Worm (Caenorhabditis elegans) whole organism, mixed stage, embryonic: ENCODE data around the gene F27B3.8.

ENCODE experiments used
- M03D4.4 ChIP-seq: sonication (generic microtip); optimal IDR thresholded peaks from 2 replicates; lab custom pipeline; 2017; ENCODE audit warnings: mild to moderate bottlenecking, missing genetic modification characterization, missing compliant biosample characterization
- bed-3 ChIP-seq: fragments of 200-800 bp; sonication (Bioruptor generic); optimal IDR thresholded peaks from 3 replicates; lab custom pipeline; 2018; ENCODE audit warnings: mild to moderate bottlenecking, missing genetic modification characterization, moderate library complexity, missing compliant biosample characterization
- blmp-1 ChIP-seq: fragments of 150-350 bp; optimal IDR thresholded peaks from 2 replicates; lab custom pipeline; 2014; ENCODE audit warnings: missing biosample characterization, missing genetic modification characterization
- ceh-43 ChIP-seq: fragments of 200-800 bp; sonication (Bioruptor generic); optimal IDR thresholded peaks from 2 replicates; lab custom pipeline; 2018; ENCODE audit warnings: mild to moderate bottlenecking, missing genetic modification characterization, moderate library complexity, missing compliant biosample characterization
- ceh-83 ChIP-seq: fragments of 200-800 bp; sonication (Bioruptor generic); optimal IDR thresholded peaks from 2 replicates; lab custom pipeline; 2018; ENCODE audit warnings: mild to moderate bottlenecking, missing genetic modification characterization, missing compliant biosample characterization
- ces-1 ChIP-seq: fragments of 150-350 bp; optimal IDR thresholded peaks from 2 replicates; lab custom pipeline; 2014; ENCODE audit warnings: missing biosample characterization, missing genetic modification reagents, missing genetic modification characterization
- cnd-1 ChIP-seq: fragments of 200-800 bp; sonication (Bioruptor generic); optimal IDR thresholded peaks from 2 replicates; lab custom pipeline; 2018; ENCODE audit warnings: mild to moderate bottlenecking, missing genetic modification characterization, missing compliant biosample characterization
- drap-1 ChIP-seq: fragments of 200-800 bp; sonication (Bioruptor generic); optimal IDR thresholded peaks from 3 replicates; lab custom pipeline; 2018; ENCODE audit warnings: mild to moderate bottlenecking, missing genetic modification characterization, missing compliant biosample characterization
- elt-1 ChIP-seq: sonication (generic microtip); optimal IDR thresholded peaks from 2 replicates; lab custom pipeline; 2017; ENCODE audit warnings: missing genetic modification characterization, mild to moderate bottlenecking, missing compliant biosample characterization, antibody characterized with exemption, moderate library complexity, borderline replicate concordance; ENCODE audit not compliant: insufficient read depth
- flh-1 ChIP-seq: fragments of 200-800 bp; sonication (Bioruptor generic); optimal IDR thresholded peaks from 2 replicates; lab custom pipeline; 2018; ENCODE audit warnings: mild to moderate bottlenecking, missing genetic modification characterization, moderate library complexity, missing compliant biosample characterization
- ham-2 ChIP-seq: fragments of 200-800 bp; sonication (Bioruptor generic); optimal IDR thresholded peaks from 2 replicates; lab custom pipeline; 2018; ENCODE audit warnings: mild to moderate bottlenecking, missing genetic modification characterization, missing compliant biosample characterization
- hlh-1 ChIP-seq: fragments of 150-350 bp; optimal IDR thresholded peaks from 2 replicates; lab custom pipeline; 2014; ENCODE audit warnings: missing biosample characterization, missing genetic modification reagents, missing genetic modification characterization
- lin-13 ChIP-seq: fragments of 150-350 bp; optimal IDR thresholded peaks from 2 replicates; lab custom pipeline; 2014; ENCODE audit warnings: missing biosample characterization, missing genetic modification characterization
- lsy-2 ChIP-seq: fragments of 150-350 bp; optimal IDR thresholded peaks from 2 replicates; lab custom pipeline; 2014; ENCODE audit warnings: missing biosample characterization, missing genetic modification characterization
- mab-5 ChIP-seq: fragments of 150-350 bp; optimal IDR thresholded peaks from 2 replicates; lab custom pipeline; 2014; ENCODE audit warnings: missing biosample characterization, missing genetic modification characterization
- mep-1 ChIP-seq: fragments of 150-350 bp; optimal IDR thresholded peaks from 2 replicates; lab custom pipeline; 2017; ENCODE audit warnings: missing biosample characterization, missing genetic modification reagents, missing genetic modification characterization, inconsistent platforms
- mls-2 ChIP-seq: sonication (generic microtip); optimal IDR thresholded peaks from 2 replicates; lab custom pipeline; 2016; ENCODE audit warnings: mild to moderate bottlenecking, missing genetic modification characterization, moderate library complexity, missing compliant biosample characterization
- nhr-12 ChIP-seq: fragments of 150-350 bp; optimal IDR thresholded peaks from 2 replicates; lab custom pipeline; 2014; ENCODE audit warnings: missing biosample characterization, missing genetic modification characterization
- nhr-2 ChIP-seq: fragments of 150-350 bp; optimal IDR thresholded peaks from 2 replicates; lab custom pipeline; 2014; ENCODE audit warnings: missing biosample characterization, missing genetic modification characterization
- nhr-237 ChIP-seq: fragments of 150-350 bp; optimal IDR thresholded peaks from 2 replicates; lab custom pipeline; 2014; ENCODE audit warnings: missing biosample characterization, missing genetic modification characterization
- nhr-28 ChIP-seq: fragments of 150-350 bp; optimal IDR thresholded peaks from 2 replicates; lab custom pipeline; 2014; ENCODE audit warnings: missing biosample characterization, missing genetic modification characterization
- nhr-76 ChIP-seq: sonication (generic microtip); optimal IDR thresholded peaks from 2 replicates; lab custom pipeline; 2017; ENCODE audit warnings: missing biosample characterization, missing genetic modification characterization
- sem-2 ChIP-seq: fragments of 200-800 bp; sonication (Bioruptor generic); optimal IDR thresholded peaks from 2 replicates; lab custom pipeline; 2018; ENCODE audit warnings: mild to moderate bottlenecking, missing genetic modification characterization, missing compliant biosample characterization
- snpc-4 ChIP-seq: fragments of 150-350 bp; optimal IDR thresholded peaks from 2 replicates; lab custom pipeline; 2014; ENCODE audit warnings: missing biosample characterization, missing genetic modification characterization
- sptf-1 ChIP-seq: sonication (generic microtip); optimal IDR thresholded peaks from 2 replicates; lab custom pipeline; 2017; ENCODE audit warnings: mild to moderate bottlenecking, missing genetic modification characterization, moderate library complexity, missing compliant biosample characterization
- unc-120 ChIP-seq: sonication (generic microtip); optimal IDR thresholded peaks from 2 replicates; lab custom pipeline; 2017; ENCODE audit warnings: missing genetic modification characterization, missing compliant biosample characterization; ENCODE audit not compliant: poor library complexity, severe bottlenecking
- unc-39 ChIP-seq: fragments of 150-350 bp; optimal IDR thresholded peaks from 2 replicates; lab custom pipeline; 2014; ENCODE audit warnings: missing biosample characterization, missing genetic modification characterization
- unc-62 ChIP-seq: fragments of 150-350 bp; optimal IDR thresholded peaks from 2 replicates; lab custom pipeline; 2014; ENCODE audit warnings: missing biosample characterization, missing genetic modification reagents, missing genetic modification characterization
- zip-8 ChIP-seq: fragments of 150-350 bp; optimal IDR thresholded peaks from 2 replicates; lab custom pipeline; 2014; ENCODE audit warnings: missing biosample characterization, missing genetic modification characterization
- ztf-11 ChIP-seq: fragments of 150-350 bp; optimal IDR thresholded peaks from 2 replicates; lab custom pipeline; 2014; ENCODE audit warnings: missing biosample characterization, missing genetic modification characterization

Gene F27B3.8

DNA sequence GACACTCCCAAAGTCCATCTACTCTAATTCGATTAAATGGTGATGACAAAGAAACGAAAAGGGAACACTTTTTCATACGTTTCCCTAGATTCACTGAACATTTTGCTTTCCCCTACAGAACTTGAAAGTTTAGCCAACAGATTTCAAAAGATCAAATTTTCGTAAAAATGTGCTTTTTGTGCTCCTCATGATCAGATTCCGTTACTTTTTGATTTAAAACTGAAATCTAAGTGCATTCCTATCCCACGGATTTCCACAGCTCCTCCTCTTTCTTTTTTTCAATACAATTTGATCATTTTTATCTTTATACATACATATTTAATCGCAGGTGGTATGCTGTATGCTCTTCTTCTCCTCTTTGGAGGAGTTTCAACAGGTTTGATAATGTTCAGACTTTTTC, 8.1 kb downstream of the F27B3.8 start, which contains the start of gene ddo-3:
Gene ddo-3, plus strand, starts transcription at position 301 of the 400 bp plus-strand sequence.
- no peak for TF ChIP-seq nhr-12 (tag; lab: Kevin White, UChicago)
- no peak for TF ChIP-seq ceh-43 (GFP tag; lab: Kevin White, UChicago)
- no peak for TF ChIP-seq unc-120 (tag; lab: Kevin White, UChicago)
- no peak for TF ChIP-seq ztf-11 (tag; lab: Kevin White, UChicago)
- TF ChIP-seq sptf-1 = no peak
- TF ChIP-seq ces-1 (GFP tag; lab: Kevin White, UChicago) = no peak
- TF ChIP-seq bed-3 (GFP tag; lab: Kevin White, UChicago) = no peak
- no peak for TF ChIP-seq elt-1 (tag; lab: Kevin White, UChicago)
- TF ChIP-seq sem-2 (GFP tag; lab: Kevin White, UChicago) = no peak
- no peak for TF ChIP-seq lsy-2 (tag; lab: Kevin White, UChicago)
- TF ChIP-seq lin-13 (tag; lab: Kevin White, UChicago) = no peak

- no peak for TF ChIP-seq nhr-76 (tag; lab: Kevin White, UChicago)
- no peak for TF ChIP-seq drap-1 (GFP tag; lab: Kevin White, UChicago)
Measured at ce11 chrIII:6589499-6589898, 10.0 kb downstream of the F27B3.8 start.

DNA sequence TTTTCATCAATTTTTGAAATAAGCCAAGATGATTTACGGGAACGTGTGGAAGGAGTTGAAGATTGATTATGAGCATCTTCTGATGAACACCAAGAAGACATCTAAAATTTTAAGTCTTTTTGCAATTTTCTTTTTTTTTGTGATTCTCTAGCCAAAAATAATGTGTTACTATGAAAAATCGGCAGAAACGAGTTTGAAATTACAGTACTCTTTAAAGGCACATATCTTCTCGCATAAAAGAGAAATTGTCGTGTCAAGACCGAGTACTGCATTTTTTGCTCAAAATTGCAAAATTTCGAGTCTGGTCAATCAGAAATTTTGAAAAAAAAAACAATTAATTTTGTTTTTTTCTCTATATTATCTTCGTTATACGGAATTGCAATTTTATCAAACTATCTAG, 12.6 kb downstream of the F27B3.8 start, which contains the start of gene F20H11.1:
Gene F20H11.1, minus strand, starts transcription at position 101 of the 400 bp plus-strand sequence.
- TF ChIP-seq unc-39 (tag; lab: Kevin White, UChicago) (no peak), zip-8 (tag; lab: Kevin White, UChicago) (no peak), mls-2 (no peak)

DNA sequence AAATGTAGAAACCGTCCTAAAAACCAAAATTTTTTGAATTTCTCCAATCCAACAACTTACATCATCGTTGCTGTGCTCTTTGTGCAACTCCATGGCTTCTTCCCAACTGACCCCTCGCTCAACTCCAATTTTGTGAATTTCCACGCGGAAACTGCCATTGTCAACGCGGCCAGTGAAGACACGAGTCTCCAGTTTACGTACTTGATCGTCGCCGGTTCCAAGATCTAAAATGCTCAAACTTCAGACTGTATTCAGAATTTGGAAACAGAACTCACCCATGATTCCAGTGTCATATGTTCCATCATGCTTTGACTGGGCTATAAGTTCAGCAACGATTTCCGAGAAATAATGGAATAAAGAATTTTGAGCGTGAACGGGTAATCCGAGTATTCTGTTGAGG, 14.6 kb downstream of the F27B3.8 start:
- TF ChIP-seq unc-39 (tag; lab: Kevin White, UChicago) (no peak), ham-2 (no peak), M03D4.4 (tag; lab: Kevin White, UChicago) (no peak)
- TF ChIP-seq, all 35 proteins: peak for 0

DNA sequence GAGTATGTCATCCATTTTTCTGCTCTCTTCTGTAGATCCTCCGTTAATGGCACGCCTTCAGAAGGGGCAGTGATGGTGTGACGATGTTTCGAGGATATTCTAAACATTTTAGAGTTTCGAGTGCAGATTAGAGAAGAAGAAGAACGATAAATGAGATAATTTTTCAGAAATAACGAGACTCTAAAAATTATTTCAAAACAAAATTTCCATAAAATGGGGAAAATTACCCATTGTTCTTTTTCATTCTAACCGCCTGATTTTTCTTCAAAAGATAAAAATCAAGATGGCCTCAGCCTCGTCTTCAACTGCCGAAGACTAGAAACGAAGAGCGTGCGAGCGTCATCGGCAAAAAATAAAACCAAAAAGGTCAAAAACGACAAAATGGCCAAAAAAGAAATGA, 21.6 kb downstream of the F27B3.8 start, which contains the start of gene let-765:
Gene let-765, minus strand, starts transcription at position 101 of the 400 bp plus-strand sequence.
- TF ChIP-seq M03D4.4 (tag; lab: Kevin White, UChicago) = no peak
- no peak for TF ChIP-seq unc-120 (tag; lab: Kevin White, UChicago)
- TF ChIP-seq nhr-2 (tag; lab: Kevin White, UChicago) = no peak
- TF ChIP-seq blmp-1 (tag; lab: Kevin White, UChicago) = no peak
- no peak for TF ChIP-seq zip-8 (tag; lab: Kevin White, UChicago)
- TF ChIP-seq unc-39 (tag; lab: Kevin White, UChicago) = no peak
- TF ChIP-seq bed-3 (GFP tag; lab: Kevin White, UChicago) = no peak
- no peak for TF ChIP-seq ceh-83
- TF ChIP-seq lsy-2 (tag; lab: Kevin White, UChicago) = no peak
- no peak for TF ChIP-seq ceh-43 (GFP tag; lab: Kevin White, UChicago)
- TF ChIP-seq nhr-12 (tag; lab: Kevin White, UChicago) = no peak

- TF ChIP-seq unc-39 (tag; lab: Kevin White, UChicago) (no peak), nhr-237 (tag; lab: Kevin White, UChicago) (no peak), nhr-28 (tag; lab: Kevin White, UChicago) (no peak), nhr-12 (tag; lab: Kevin White, UChicago) (no peak), snpc-4 (no peak), unc-62 (GFP tag; lab: Kevin White, UChicago) (no peak), mep-1 (tag; lab: Kevin White, UChicago) (no peak), sem-2 (GFP tag; lab: Kevin White, UChicago) (no peak), ces-1 (GFP tag; lab: Kevin White, UChicago) (no peak), nhr-76 (tag; lab: Kevin White, UChicago) (no peak), flh-1 (GFP tag; lab: Kevin White, UChicago) (no peak), hlh-1 (tag; lab: Kevin White, UChicago) (no peak), mab-5 (tag; lab: Kevin White, UChicago) (no peak), lin-13 (tag; lab: Kevin White, UChicago) (no peak), cnd-1 (tag; lab: Kevin White, UChicago) (no peak), M03D4.4 (tag; lab: Kevin White, UChicago) (no peak), unc-120 (tag; lab: Kevin White, UChicago) (no peak), lsy-2 (tag; lab: Kevin White, UChicago) (no peak), nhr-2 (tag; lab: Kevin White, UChicago) (no peak)
- TF ChIP-seq, all 35 proteins: peak for 0
Measured at ce11 chrIII:6603185-6603584, 23.7 kb downstream of the F27B3.8 start.
